Fruit fly (Drosophila melanogaster) whole organism, larva: ENCODE measurements around the gene CG18131.

Experiments
- noc ChIP-seq: fragments of 200-800 bp; sonication (Bioruptor generic); optimal IDR thresholded peaks from 3 replicates; lab custom pipeline; 2019; ENCODE audit warnings: missing biosample characterization, mild to moderate bottlenecking, missing genetic modification characterization, moderate library complexity

CG18131 gene

dm6 chr2L:1500312-1500711 lies at the start of gene CG18131:
TSS of gene CG18131 (minus strand) at chr2L:1500608.
- TF ChIP-seq noc (tag; lab: Kevin White, UChicago): no peak

- TF ChIP-seq noc (tag; lab: Kevin White, UChicago): no peak
Observed at dm6 chr2L:1547860-1548259, 47.5 kb upstream of the CG18131 start.

- TF ChIP-seq noc (tag; lab: Kevin White, UChicago): no peak
Observed at dm6 chr2L:1538132-1538531, 37.7 kb upstream of the CG18131 start.

dm6 chr2L:1535231-1535630 lies 34.8 kb upstream of the CG18131 start:
- no peak for TF ChIP-seq noc (tag; lab: Kevin White, UChicago)

dm6 chr2L:1522397-1522796 lies 22.0 kb upstream of the CG18131 start, which contains the start of gene Or22b:
TSS of gene Or22b (plus strand) at chr2L:1522697.
- no peak for TF ChIP-seq noc (tag; lab: Kevin White, UChicago)

dm6 chr2L:1520191-1520590 lies 19.8 kb upstream of the CG18131 start, which contains the start of gene Or22a:
TSS of gene Or22a (plus strand) at chr2L:1520491.
- no peak for TF ChIP-seq noc (tag; lab: Kevin White, UChicago)

dm6 chr2L:1518022-1518421 lies 17.6 kb upstream of the CG18131 start, which contains the start of gene halo:
TSS of gene halo (minus strand) at chr2L:1518148.
- TF ChIP-seq noc (tag; lab: Kevin White, UChicago): no peak

dm6 chr2L:1517378-1517777 lies 17.0 kb upstream of the CG18131 start, which contains the start of gene CG18132:
TSS of gene CG18132 (minus strand) at chr2L:1517478.
- TF ChIP-seq noc (tag; lab: Kevin White, UChicago): no peak

dm6 chr2L:1509748-1510147 lies 9.3 kb upstream of the CG18131 start:
- TF ChIP-seq noc (tag; lab: Kevin White, UChicago): no peak

dm6 chr2L:1504288-1504687 lies 3.9 kb upstream of the CG18131 start:
- TF ChIP-seq noc (tag; lab: Kevin White, UChicago): no peak

dm6 chr2L:1502459-1503101 lies 2.2 kb upstream of the CG18131 start, which contains the start of gene CG7420:
TSS of gene CG7420 (minus strand) at chr2L:1502904.
- no peak for TF ChIP-seq noc (tag; lab: Kevin White, UChicago)

dm6 chr2L:1498966-1499554 lies 1.3 kb downstream of the CG18131 start:
- TF ChIP-seq noc (tag; lab: Kevin White, UChicago): no peak

dm6 chr2L:1496943-1497342 lies 3.5 kb downstream of the CG18131 start, which contains the start of gene CG31661:
TSS of gene CG31661 (plus strand) at chr2L:1497243.
- no peak for TF ChIP-seq noc (tag; lab: Kevin White, UChicago)

dm6 chr2L:1495160-1495559 lies 5.2 kb downstream of the CG18131 start, which contains the start of gene CG31926:
TSS of gene CG31926 (plus strand) at chr2L:1495460.
- TF ChIP-seq noc (tag; lab: Kevin White, UChicago): no peak

- TF ChIP-seq noc (tag; lab: Kevin White, UChicago): no peak
Observed at dm6 chr2L:1493770-1494169, 6.6 kb downstream of the CG18131 start, which contains the start of gene CG33128. TSS of gene CG33128 (plus strand) at chr2L:1494070.

dm6 chr2L:1491791-1492345 lies 8.5 kb downstream of the CG18131 start, which contains the start of gene CG31928:
TSS of gene CG31928 (plus strand) at chr2L:1492295.
- no peak for TF ChIP-seq noc (tag; lab: Kevin White, UChicago)
